Worm (Caenorhabditis elegans): Measurements from ENCODE around the gene pcp-1.

pcp-1 gene

DNA sequence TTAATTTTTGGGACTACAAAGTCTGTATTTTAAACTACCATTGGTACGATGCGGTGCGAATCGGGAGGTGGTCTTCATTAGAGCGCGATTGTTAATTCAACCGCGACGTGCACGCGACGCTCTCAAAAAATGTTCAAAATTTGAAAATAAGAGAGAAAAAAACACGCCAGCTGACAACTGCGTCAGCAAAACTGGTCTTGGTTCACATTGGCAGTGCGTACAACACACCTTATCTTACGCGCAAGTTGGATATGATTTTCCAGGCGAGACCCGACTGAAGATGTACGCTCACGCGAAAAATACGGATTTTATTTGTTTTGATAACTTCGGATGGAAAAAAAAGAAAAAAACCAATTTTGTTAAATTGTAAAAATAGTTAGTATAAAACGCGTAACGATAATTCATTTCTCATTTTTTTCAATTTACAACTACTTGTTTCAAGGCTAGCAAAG lies 46.8 kb upstream of the pcp-1 start, which contains the start of gene C03B8.3:
Gene C03B8.3 (plus strand): TSS at position 402 of the 452 bp plus-strand sequence.
- TF ChIP-seq hmg-1.1 (GFP tag; IDR thresholded peaks at IDR 0.05) = 0 out of 2 replicates have a peak, but pooled peaks have one; percentile 11
- no peak for TF ChIP-seq ctbp-1 (GFP tag; IDR thresholded peaks at IDR 0.05)
- peak in 1 of 2 experiments; percentile 28 for TF ChIP-seq lsy-2 (tag; optimal IDR thresholded peaks at IDR 0.05)
- TF ChIP-seq zag-1 (tag; optimal IDR thresholded peaks at IDR 0.05) = no peak
- no peak for TF ChIP-seq ZK337.2 (GFP tag; IDR thresholded peaks at IDR 0.05)
- 0 out of 2 replicates have a peak, but pooled peaks have one; percentile 24 for TF ChIP-seq arid-1 (GFP tag; conservative IDR thresholded peaks at IDR 0.05)
- peak; percentile 54 for TF ChIP-seq mes-2 (tag; optimal IDR thresholded peaks at IDR 0.05; ENCODE audit: poor library complexity, severe bottlenecking)
- peak; percentile 77 for TF ChIP-seq lin-13 (GFP tag; optimal IDR thresholded peaks at IDR 0.05)

DNA sequence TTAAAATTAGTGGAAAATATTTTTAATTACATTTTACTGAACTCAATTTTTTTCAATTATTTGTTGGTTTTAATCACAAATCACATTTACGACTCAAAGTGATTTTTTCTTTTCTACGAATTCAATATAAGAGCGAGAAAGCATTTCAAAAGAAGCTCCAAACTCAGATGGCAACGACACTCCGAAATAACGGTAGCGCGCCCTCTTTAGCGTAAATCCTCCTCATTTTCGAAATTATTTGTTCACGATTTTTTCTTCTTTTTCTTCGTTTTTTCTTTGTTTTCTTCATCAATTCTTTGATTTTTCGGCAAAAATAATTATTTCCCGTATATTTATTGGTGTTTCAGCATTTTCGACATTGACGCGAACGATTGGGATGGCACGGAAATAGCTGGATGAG lies 43.6 kb upstream of the pcp-1 start:
- peak; percentile 97 for TF ChIP-seq Y48G9A.11 (GFP tag; IDR thresholded peaks at IDR 0.05)

DNA sequence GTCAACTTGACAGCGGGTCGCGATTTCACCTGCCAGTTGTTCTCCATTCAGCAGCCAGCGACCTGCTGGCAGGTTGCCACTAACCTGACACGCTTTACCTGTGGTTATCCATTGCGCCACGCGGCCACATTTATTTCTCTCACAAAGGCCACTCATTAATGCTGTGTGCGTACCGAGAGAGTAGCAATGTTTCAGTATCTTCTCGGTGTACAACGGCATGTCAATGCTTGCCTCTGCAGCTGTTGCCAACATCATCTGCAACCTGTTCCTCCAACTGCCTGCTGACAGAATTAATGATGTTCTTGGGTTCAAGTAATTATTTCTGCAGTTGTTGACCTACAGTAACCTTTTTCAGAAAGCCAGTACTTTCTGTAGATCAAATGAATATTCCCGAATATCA lies 42.2 kb upstream of the pcp-1 start:
- TF ChIP-seq unc-62 (GFP tag; optimal IDR thresholded peaks at IDR 0.05 in 1 of 2) (no peak), unc-62 (tag; optimal IDR thresholded peaks at IDR 0.05) (no peak), hmg-1.1 (GFP tag; IDR thresholded peaks at IDR 0.05) (0 out of 2 replicates have a peak, but pooled peaks have one; percentile 10), dmd-9 (GFP tag; IDR thresholded peaks at IDR 0.05) (no peak), nhr-102 (tag; optimal IDR thresholded peaks at IDR 0.05) (no peak), daf-19 (GFP tag; conservative IDR thresholded peaks at IDR 0.05) (no peak), lin-15B (tag; optimal IDR thresholded peaks at IDR 0.05) (no peak), ama-1 (optimal IDR thresholded peaks at IDR 0.05) (no peak), tra-1 (GFP tag; IDR thresholded peaks at IDR 0.05) (no peak), ceh-28 (tag; optimal IDR thresholded peaks at IDR 0.05) (no peak), F26F4.8 (GFP tag; conservative IDR thresholded peaks at IDR 0.05) (no peak), hif-1 (tag; optimal IDR thresholded peaks at IDR 0.05) (no peak), zip-11 (GFP tag; IDR thresholded peaks at IDR 0.05) (no peak), F49E8.2 (tag; optimal IDR thresholded peaks at IDR 0.05; ENCODE audit: borderline replicate concordance) (no peak), set-16 (GFP tag; IDR thresholded peaks at IDR 0.05) (peak; percentile 44; the same call in 1 of the 2 replicates), Y5F2A.4 (GFP tag; optimal IDR thresholded peaks at IDR 0.05) (no peak), ztf-11 (tag; optimal IDR thresholded peaks at IDR 0.05) (no peak)

DNA sequence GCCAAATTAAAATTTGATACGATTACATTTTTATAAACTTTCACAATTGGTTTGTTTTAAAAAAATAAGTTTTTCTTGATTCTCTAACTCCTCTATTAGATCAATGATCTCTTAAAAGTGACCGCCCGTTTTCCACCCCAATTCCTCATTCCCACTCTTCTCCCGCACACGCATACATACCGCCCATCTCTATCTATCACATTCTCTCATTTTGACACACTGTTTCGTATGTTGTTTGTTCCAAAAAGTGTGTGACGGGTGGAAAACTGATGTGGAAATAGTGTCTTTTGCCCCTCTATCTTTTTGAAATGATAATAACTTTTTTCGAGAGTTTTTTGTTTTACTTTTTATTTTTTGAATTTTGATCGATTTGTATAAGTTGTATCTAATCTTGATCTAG lies 40.4 kb upstream of the pcp-1 start:
- TF ChIP-seq pha-4 (GFP tag; IDR thresholded peaks at IDR 0.05) (no peak), pha-4 (tag; optimal IDR thresholded peaks at IDR 0.05) (peak; percentile 62), nhr-237 (tag; optimal IDR thresholded peaks at IDR 0.05) (no peak), dve-1 (tag; optimal IDR thresholded peaks at IDR 0.05; ENCODE audit: insufficient read depth) (peak; percentile 97), attf-4 (tag; optimal IDR thresholded peaks at IDR 0.05) (no peak), zag-1 (tag; optimal IDR thresholded peaks at IDR 0.05) (no peak), R02D3.7 (tag; optimal IDR thresholded peaks at IDR 0.05) (no peak), pqm-1 (tag; optimal IDR thresholded peaks at IDR 0.05) (peak; percentile 98), nhr-10 (tag; optimal IDR thresholded peaks at IDR 0.05) (peak; percentile 3), mxl-3 (GFP tag; optimal IDR thresholded peaks at IDR 0.05) (peak; percentile 94), mes-2 (tag; optimal IDR thresholded peaks at IDR 0.05; ENCODE audit: poor library complexity, severe bottlenecking) (peak; percentile 69), dmd-9 (GFP tag; IDR thresholded peaks at IDR 0.05) (no peak), jun-1 (tag; optimal IDR thresholded peaks at IDR 0.05) (no peak), ZK337.2 (GFP tag; IDR thresholded peaks at IDR 0.05) (no peak), nhr-11 (tag; optimal IDR thresholded peaks at IDR 0.05) (peak; percentile 85), hif-1 (tag; optimal IDR thresholded peaks at IDR 0.05) (peak in 1 of 2 experiments; percentile 35), T20F7.1 (GFP tag; optimal IDR thresholded peaks at IDR 0.05) (peak; percentile 76), lin-38 (GFP tag; IDR thresholded peaks at IDR 0.05) (no peak), unc-62 (GFP tag; optimal IDR thresholded peaks at IDR 0.05 in 1 of 2) (peak in 1 of 2 experiments; percentile 41), unc-62 (tag; optimal IDR thresholded peaks at IDR 0.05) (no peak), fos-1 (tag; optimal IDR thresholded peaks at IDR 0.05) (no peak), snpc-4 (tag; optimal IDR thresholded peaks at IDR 0.05) (no peak), dmd-6 (GFP tag; IDR thresholded peaks at IDR 0.05) (peak; percentile 86), lsy-2 (tag; optimal IDR thresholded peaks at IDR 0.05) (peak; percentile 55 to 64), sdz-12 (GFP tag; optimal IDR thresholded peaks at IDR 0.05) (no peak), zip-11 (GFP tag; IDR thresholded peaks at IDR 0.05) (no peak), daf-12 (tag; optimal IDR thresholded peaks at IDR 0.05) (no peak), daf-19 (GFP tag; conservative IDR thresholded peaks at IDR 0.05) (no peak), nhr-28 (tag; optimal IDR thresholded peaks at IDR 0.05) (peak; percentile 100), ces-1 (GFP tag; optimal IDR thresholded peaks at IDR 0.05) (no peak)

All from whole organism, L4 larva.